Worm (Caenorhabditis elegans): ENCODE measurements around the gene chil-18.

Gene chil-18

ce11 chrII:9447965-9448364 is at the start of gene chil-18:
Gene chil-18, plus strand, starts transcription at chrII:9448265.
- no peak for TF ChIP-seq hnd-1 (tag; optimal IDR thresholded peaks at IDR 0.05)

- TF ChIP-seq flt-1 (GFP tag; IDR thresholded peaks at IDR 0.05) (no peak), B0310.2 (tag; optimal IDR thresholded peaks at IDR 0.05) (no peak), ama-1 (optimal IDR thresholded peaks at IDR 0.05) (no peak), aly-1 (tag; optimal IDR thresholded peaks at IDR 0.05) (no peak), scrt-1 (GFP tag; IDR thresholded peaks at IDR 0.05) (no peak), tbx-11 (GFP tag; IDR thresholded peaks at IDR 0.05) (no peak), hmbx-1 (tag; optimal IDR thresholded peaks at IDR 0.05) (no peak), ceh-13 (GFP tag; optimal IDR thresholded peaks at IDR 0.05) (no peak), tra-4 (tag; optimal IDR thresholded peaks at IDR 0.05) (no peak), F13C5.2 (tag; optimal IDR thresholded peaks at IDR 0.05) (no peak), hmg-4 (GFP tag; optimal IDR thresholded peaks at IDR 0.05) (no peak), ceh-36 (tag; optimal IDR thresholded peaks at IDR 0.05) (no peak), pes-1 (GFP tag; IDR thresholded peaks at IDR 0.05) (no peak), ets-7 (tag; optimal IDR thresholded peaks at IDR 0.05) (no peak)
Measured at ce11 chrII:9398370-9398901, 49.6 kb upstream of the chil-18 start, which contains the start of the genes Y51B9A.14 and Y51B9A.8. Gene Y51B9A.14, minus strand, starts transcription at chrII:9398470. Gene Y51B9A.8, plus strand, starts transcription at chrII:9398851.

ce11 chrII:9399746-9400145 is 48.3 kb upstream of the chil-18 start, which contains the start of gene Y51B9A.7:
Gene Y51B9A.7, plus strand, starts transcription at chrII:9400046.
- TF ChIP-seq tbx-11 (GFP tag; IDR thresholded peaks at IDR 0.05): no peak
- TF ChIP-seq flt-1 (GFP tag; IDR thresholded peaks at IDR 0.05): no peak
- TF ChIP-seq ceh-36 (tag; optimal IDR thresholded peaks at IDR 0.05): no peak
- no peak for TF ChIP-seq hmg-4 (GFP tag; optimal IDR thresholded peaks at IDR 0.05)

DNA sequence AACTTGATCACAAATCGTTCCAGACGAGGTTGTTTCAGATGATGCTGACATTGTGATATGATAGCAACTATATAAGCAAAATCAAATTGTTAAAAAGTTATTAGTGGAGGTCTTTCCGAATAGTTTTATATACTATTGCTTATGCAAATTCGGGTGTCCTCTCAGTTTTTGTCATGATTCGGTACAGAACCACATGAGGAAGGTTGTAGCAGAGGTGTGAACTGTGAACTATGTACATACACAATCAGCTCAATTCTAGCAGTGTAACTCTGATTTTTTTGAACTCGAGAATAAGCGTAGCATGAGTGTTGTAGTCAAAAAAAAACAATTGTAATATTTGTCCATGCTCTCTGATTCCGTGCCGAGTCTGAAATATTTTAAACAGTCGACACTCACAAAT is 45.0 kb upstream of the chil-18 start, which contains the start of gene Y51B9A.6:
Gene Y51B9A.6 (minus strand): TSS at position 101 of the 400 bp plus-strand sequence.
- TF ChIP-seq sea-1 (GFP tag; conservative IDR thresholded peaks at IDR 0.05) (no peak), ama-1 (optimal IDR thresholded peaks at IDR 0.05) (no peak), ets-7 (tag; optimal IDR thresholded peaks at IDR 0.05) (no peak), ceh-13 (GFP tag; optimal IDR thresholded peaks at IDR 0.05) (no peak), tbx-11 (GFP tag; IDR thresholded peaks at IDR 0.05) (no peak)

DNA sequence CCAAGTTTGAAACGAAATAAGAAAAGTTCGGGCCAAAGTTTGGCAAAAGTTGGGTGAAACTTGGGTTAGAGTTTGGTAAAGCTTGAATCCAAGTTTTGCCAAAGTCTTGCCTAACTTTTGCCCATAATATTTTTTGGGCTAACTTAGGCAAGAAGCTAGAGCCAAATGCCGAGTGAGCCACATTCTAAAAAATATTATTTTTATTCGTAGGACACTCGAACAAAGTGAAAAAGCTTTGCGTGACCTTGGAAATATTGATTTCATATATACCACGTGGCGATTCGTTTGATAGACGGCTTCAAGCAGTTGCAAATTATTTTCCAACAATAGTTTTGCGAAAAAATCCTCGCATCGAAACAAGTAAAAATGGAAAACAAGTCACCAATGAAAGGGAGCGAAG is 44.2 kb upstream of the chil-18 start, which contains the start of gene Y51B9A.5:
Gene Y51B9A.5 (plus strand): TSS at position 301 of the 400 bp plus-strand sequence.
- no peak for TF ChIP-seq ceh-36 (tag; optimal IDR thresholded peaks at IDR 0.05)
- TF ChIP-seq scrt-1 (GFP tag; IDR thresholded peaks at IDR 0.05): no peak
- no peak for TF ChIP-seq flt-1 (GFP tag; IDR thresholded peaks at IDR 0.05)
- no peak for TF ChIP-seq hnd-1 (tag; optimal IDR thresholded peaks at IDR 0.05)
- TF ChIP-seq B0310.2 (tag; optimal IDR thresholded peaks at IDR 0.05): no peak
- TF ChIP-seq pes-1 (GFP tag; IDR thresholded peaks at IDR 0.05): no peak
- no peak for TF ChIP-seq F13C5.2 (tag; optimal IDR thresholded peaks at IDR 0.05)
- no peak for TF ChIP-seq ets-7 (tag; optimal IDR thresholded peaks at IDR 0.05)
- no peak for TF ChIP-seq tra-4 (tag; optimal IDR thresholded peaks at IDR 0.05)
- no peak for TF ChIP-seq ceh-13 (GFP tag; optimal IDR thresholded peaks at IDR 0.05)
- no peak for TF ChIP-seq tbx-11 (GFP tag; IDR thresholded peaks at IDR 0.05)
- TF ChIP-seq sea-1 (GFP tag; conservative IDR thresholded peaks at IDR 0.05): no peak
- no peak for TF ChIP-seq hmbx-1 (tag; optimal IDR thresholded peaks at IDR 0.05)

ce11 chrII:9407020-9407419 is 41.0 kb upstream of the chil-18 start, which contains the start of gene mpz-6:
Gene mpz-6, minus strand, starts transcription at chrII:9407120.
- no peak for TF ChIP-seq tra-4 (tag; optimal IDR thresholded peaks at IDR 0.05)
- no peak for TF ChIP-seq scrt-1 (GFP tag; IDR thresholded peaks at IDR 0.05)
- TF ChIP-seq aly-1 (tag; optimal IDR thresholded peaks at IDR 0.05): no peak
- TF ChIP-seq hmbx-1 (tag; optimal IDR thresholded peaks at IDR 0.05): no peak
- no peak for TF ChIP-seq hnd-1 (tag; optimal IDR thresholded peaks at IDR 0.05)
- TF ChIP-seq pes-1 (GFP tag; IDR thresholded peaks at IDR 0.05): no peak
- no peak for TF ChIP-seq ceh-13 (GFP tag; optimal IDR thresholded peaks at IDR 0.05)
- TF ChIP-seq tbx-37 (GFP tag; conservative IDR thresholded peaks at IDR 0.05): no peak
- no peak for TF ChIP-seq flt-1 (GFP tag; IDR thresholded peaks at IDR 0.05)
- no peak for TF ChIP-seq sea-1 (GFP tag; conservative IDR thresholded peaks at IDR 0.05)
- TF ChIP-seq ama-1 (optimal IDR thresholded peaks at IDR 0.05): no peak

DNA sequence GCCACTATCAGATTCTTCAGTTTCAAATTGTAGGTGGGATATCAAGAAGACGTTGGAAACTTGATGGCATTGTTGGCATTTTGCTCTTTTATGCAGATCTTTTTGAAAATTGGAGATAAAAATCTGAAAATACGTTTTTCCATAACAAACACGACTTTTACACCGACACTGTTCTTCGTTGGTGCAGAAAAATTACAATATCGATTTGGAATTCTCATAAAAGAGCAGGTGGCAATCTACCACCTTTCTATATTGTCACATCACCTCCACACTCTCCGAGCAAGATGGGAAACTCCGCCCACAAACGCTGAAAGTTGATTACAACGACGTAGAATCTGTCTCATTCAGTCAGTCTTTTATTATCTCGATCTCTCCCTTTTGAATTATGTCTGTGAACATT is 40.6 kb upstream of the chil-18 start, which contains the start of gene arrd-2:
Gene arrd-2 (plus strand): TSS at position 301 of the 400 bp plus-strand sequence.
- no peak for TF ChIP-seq ama-1 (optimal IDR thresholded peaks at IDR 0.05)
- no peak for TF ChIP-seq scrt-1 (GFP tag; IDR thresholded peaks at IDR 0.05)
- no peak for TF ChIP-seq tra-4 (tag; optimal IDR thresholded peaks at IDR 0.05)
- no peak for TF ChIP-seq tbx-37 (GFP tag; conservative IDR thresholded peaks at IDR 0.05)
- TF ChIP-seq sea-1 (GFP tag; conservative IDR thresholded peaks at IDR 0.05): no peak
- TF ChIP-seq pes-1 (GFP tag; IDR thresholded peaks at IDR 0.05): no peak
- TF ChIP-seq ceh-13 (GFP tag; optimal IDR thresholded peaks at IDR 0.05): no peak
- no peak for TF ChIP-seq ceh-36 (tag; optimal IDR thresholded peaks at IDR 0.05)
- no peak for TF ChIP-seq hmg-4 (GFP tag; optimal IDR thresholded peaks at IDR 0.05)
- TF ChIP-seq ets-7 (tag; optimal IDR thresholded peaks at IDR 0.05): no peak
- TF ChIP-seq F13C5.2 (tag; optimal IDR thresholded peaks at IDR 0.05): no peak
- no peak for TF ChIP-seq hnd-1 (tag; optimal IDR thresholded peaks at IDR 0.05)
- TF ChIP-seq hmbx-1 (tag; optimal IDR thresholded peaks at IDR 0.05): no peak
- TF ChIP-seq tbx-11 (GFP tag; IDR thresholded peaks at IDR 0.05): no peak
- no peak for TF ChIP-seq flt-1 (GFP tag; IDR thresholded peaks at IDR 0.05)
- TF ChIP-seq aly-1 (tag; optimal IDR thresholded peaks at IDR 0.05): no peak

DNA sequence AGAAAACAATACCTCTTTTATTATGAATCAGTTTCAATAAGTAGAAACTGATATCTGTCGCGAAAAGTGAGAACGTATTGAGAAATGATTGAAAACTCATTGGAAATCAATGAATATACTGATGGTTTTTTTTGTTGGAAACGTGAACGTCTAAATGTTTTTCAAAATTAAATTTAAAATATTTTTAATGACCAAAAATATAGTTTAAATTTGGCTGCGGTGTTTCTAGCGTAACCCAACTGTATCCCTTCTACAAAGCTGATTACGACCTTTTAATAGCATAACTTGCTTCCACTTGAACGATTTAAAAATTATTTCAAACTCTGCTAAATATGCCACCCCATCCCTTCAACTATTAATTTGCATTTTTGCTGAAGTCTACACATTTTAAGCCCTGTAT is 36.6 kb upstream of the chil-18 start, which contains the start of gene M176.9:
Gene M176.9 (minus strand): TSS at position 101 of the 400 bp plus-strand sequence.
- TF ChIP-seq hmbx-1 (tag; optimal IDR thresholded peaks at IDR 0.05) (no peak), tbx-37 (GFP tag; conservative IDR thresholded peaks at IDR 0.05) (no peak), B0310.2 (tag; optimal IDR thresholded peaks at IDR 0.05) (no peak), flt-1 (GFP tag; IDR thresholded peaks at IDR 0.05) (no peak), ama-1 (optimal IDR thresholded peaks at IDR 0.05) (no peak), hmg-4 (GFP tag; optimal IDR thresholded peaks at IDR 0.05) (no peak), hnd-1 (tag; optimal IDR thresholded peaks at IDR 0.05) (no peak), sea-1 (GFP tag; conservative IDR thresholded peaks at IDR 0.05) (no peak), ceh-13 (GFP tag; optimal IDR thresholded peaks at IDR 0.05) (no peak), aly-1 (tag; optimal IDR thresholded peaks at IDR 0.05) (no peak), pes-1 (GFP tag; IDR thresholded peaks at IDR 0.05) (no peak)

All from whole organism, early embryonic.